Worm (Caenorhabditis elegans) whole organism, late embryonic: ENCODE measurements around the gene serp-1.1.
A peak's percentile ranks its signal among the peaks of the same experiment; 100 is the strongest.

Experiments used
- C38D4.7 ChIP-seq: fragments of 200-800 bp; sonication (Bioruptor generic); optimal IDR thresholded peaks from 2 replicates; lab custom pipeline; 2018; ENCODE audit warnings: mild to moderate bottlenecking, missing genetic modification characterization, moderate library complexity, missing compliant biosample characterization
- F13H6.1 ChIP-seq: sonication (generic microtip); optimal IDR thresholded peaks from 2 replicates; lab custom pipeline; 2016; ENCODE audit warnings: missing genetic modification characterization, missing compliant biosample characterization
- T23F11.4 ChIP-seq: fragments of 200-800 bp; sonication (Bioruptor generic); optimal IDR thresholded peaks from 2 replicates; lab custom pipeline; 2018; ENCODE audit warnings: mild to moderate bottlenecking, missing genetic modification characterization, missing compliant biosample characterization
- ahr-1 ChIP-seq: sonication (generic microtip); optimal IDR thresholded peaks from 2 replicates; lab custom pipeline; 2016; ENCODE audit warnings: missing genetic modification characterization, missing compliant biosample characterization
- ama-1 ChIP-seq: fragments of 150-350 bp; optimal IDR thresholded peaks from 2 replicates; lab custom pipeline; 2014
- ceh-18 ChIP-seq: sonication (generic microtip); optimal IDR thresholded peaks from 2 replicates; lab custom pipeline; 2016; ENCODE audit warnings: missing genetic modification characterization, missing compliant biosample characterization
- ceh-2 ChIP-seq: sonication (generic microtip); optimal IDR thresholded peaks from 2 replicates; lab custom pipeline; 2016; ENCODE audit warnings: missing genotype, missing genetic modification characterization, missing compliant biosample characterization
- ceh-30 ChIP-seq: fragments of 150-350 bp; optimal IDR thresholded peaks from 2 replicates; lab custom pipeline; 2014; ENCODE audit warnings: missing biosample characterization, missing genetic modification characterization
- ceh-34 ChIP-seq: sonication (generic microtip); optimal IDR thresholded peaks from 2 replicates; lab custom pipeline; 2016; ENCODE audit warnings: mild to moderate bottlenecking, missing genetic modification characterization, missing compliant biosample characterization
- ceh-6 ChIP-seq: fragments of 200-800 bp; sonication (Bioruptor generic); optimal IDR thresholded peaks from 2 replicates; lab custom pipeline; 2018; ENCODE audit warnings: mild to moderate bottlenecking, missing genetic modification characterization, missing compliant biosample characterization
- ceh-9 ChIP-seq: sonication (generic microtip); optimal IDR thresholded peaks from 2 replicates; lab custom pipeline; 2016; ENCODE audit warnings: mild to moderate bottlenecking, missing genetic modification characterization, inconsistent platforms, missing compliant biosample characterization
- dve-1 ChIP-seq: sonication (generic microtip); optimal IDR thresholded peaks from 2 replicates; lab custom pipeline; 2017; ENCODE audit warnings: antibody characterized with exemption, mild to moderate bottlenecking, missing genetic modification characterization, missing compliant biosample characterization
- elt-2 ChIP-seq: sonication (generic microtip); optimal IDR thresholded peaks from 2 replicates; lab custom pipeline; 2016; ENCODE audit warnings: missing genetic modification reagents, missing genetic modification characterization, missing compliant biosample characterization
- elt-4 ChIP-seq: sonication (generic microtip); optimal IDR thresholded peaks from 2 replicates; lab custom pipeline; 2016; ENCODE audit warnings: missing genetic modification characterization, missing compliant biosample characterization
- ets-4 ChIP-seq: sonication (generic microtip); optimal IDR thresholded peaks from 2 replicates; lab custom pipeline; 2016; ENCODE audit warnings: missing genetic modification characterization, missing compliant biosample characterization
- fax-1 ChIP-seq: sonication (generic microtip); optimal IDR thresholded peaks from 2 replicates; lab custom pipeline; 2016; ENCODE audit warnings: missing genotype, missing genetic modification characterization, missing compliant biosample characterization
- fkh-6 ChIP-seq: sonication (generic microtip); optimal IDR thresholded peaks from 2 replicates; lab custom pipeline; 2016; ENCODE audit warnings: missing genetic modification characterization, missing compliant biosample characterization
- gmeb-2 ChIP-seq: sonication (generic microtip); optimal IDR thresholded peaks from 2 replicates; lab custom pipeline; 2016; ENCODE audit warnings: missing genetic modification characterization, inconsistent platforms, missing compliant biosample characterization
- hlh-13 ChIP-seq: fragments of 200-800 bp; sonication (Bioruptor generic); optimal IDR thresholded peaks from 2 replicates; lab custom pipeline; 2018; ENCODE audit warnings: mild to moderate bottlenecking, missing genetic modification characterization, missing compliant biosample characterization
- hlh-30 ChIP-seq: sonication (generic microtip); optimal IDR thresholded peaks from 2 replicates; lab custom pipeline; 2017; ENCODE audit warnings: antibody characterized with exemption, missing genetic modification characterization, missing compliant biosample characterization; ENCODE audit not compliant: insufficient read depth
- hlh-8 ChIP-seq: sonication (generic microtip); optimal IDR thresholded peaks from 2 replicates; lab custom pipeline; 2016; ENCODE audit warnings: missing genotype, missing genetic modification characterization, missing compliant biosample characterization
- lim-6 ChIP-seq: sonication (generic microtip); optimal IDR thresholded peaks from 2 replicates; lab custom pipeline; 2016; ENCODE audit warnings: missing genetic modification characterization, missing compliant biosample characterization
- lin-11 ChIP-seq: fragments of 200-800 bp; sonication (Bioruptor generic); optimal IDR thresholded peaks from 2 replicates; lab custom pipeline; 2018; ENCODE audit warnings: mild to moderate bottlenecking, missing genetic modification characterization, missing compliant biosample characterization
- mec-3 ChIP-seq: sonication (generic microtip); optimal IDR thresholded peaks from 2 replicates; lab custom pipeline; 2016; ENCODE audit warnings: borderline replicate concordance, missing genetic modification characterization, missing compliant biosample characterization
- npax-4 ChIP-seq: sonication (generic microtip); optimal IDR thresholded peaks from 2 replicates; lab custom pipeline; 2016; ENCODE audit warnings: missing genetic modification characterization, missing compliant biosample characterization
- odd-2 ChIP-seq: sonication (generic microtip); optimal IDR thresholded peaks from 2 replicates; lab custom pipeline; 2017; ENCODE audit warnings: antibody characterized with exemption, mild to moderate bottlenecking, missing genetic modification characterization, missing compliant biosample characterization
- pag-3 ChIP-seq: sonication (generic microtip); optimal IDR thresholded peaks from 2 replicates; lab custom pipeline; 2016; ENCODE audit warnings: missing compliant biosample characterization, missing genetic modification characterization, borderline replicate concordance
- pat-9 ChIP-seq: fragments of 200-800 bp; sonication (Bioruptor generic); optimal IDR thresholded peaks from 2 replicates; lab custom pipeline; 2018; ENCODE audit warnings: mild to moderate bottlenecking, missing genetic modification characterization, moderate library complexity, missing compliant biosample characterization
- pax-1 ChIP-seq: fragments of 150-350 bp; optimal IDR thresholded peaks from 2 replicates; lab custom pipeline; 2014; ENCODE audit warnings: missing biosample characterization, missing genetic modification characterization
- pha-4 ChIP-seq: fragments of 150-350 bp; optimal IDR thresholded peaks from 2 replicates; lab custom pipeline; 2018; ENCODE audit warnings: missing biosample characterization, missing genetic modification reagents, missing genetic modification characterization
- ref-2 ChIP-seq: sonication (generic microtip); optimal IDR thresholded peaks from 2 replicates; lab custom pipeline; 2016; ENCODE audit warnings: missing genetic modification characterization, missing compliant biosample characterization
- rnt-1 ChIP-seq: sonication (generic microtip); optimal IDR thresholded peaks from 2 replicates; lab custom pipeline; 2016; ENCODE audit warnings: missing genetic modification characterization, missing compliant biosample characterization
- sox-4 ChIP-seq: sonication (generic microtip); optimal IDR thresholded peaks from 2 replicates; lab custom pipeline; 2017; ENCODE audit warnings: mild to moderate bottlenecking, missing genetic modification characterization, inconsistent platforms, missing compliant biosample characterization
- tbx-7 ChIP-seq: sonication (generic microtip); optimal IDR thresholded peaks from 2 replicates; lab custom pipeline; 2016; ENCODE audit warnings: missing genotype, missing genetic modification characterization, missing compliant biosample characterization
- unc-3 ChIP-seq, 2 experiments: fragments of 200-800 bp in 1 of 2; sonication (Bioruptor generic) in 1 of 2; sonication (generic microtip) in 1 of 2; conservative IDR thresholded peaks in 1 of 2; optimal IDR thresholded peaks in 1 of 2; 2 replicates each; pipeline versions ENCODE4 v1.3.6 to Lab custom; 2016 to 2022; ENCODE audit warnings: missing compliant biosample characterization in 2 of 2, missing genetic modification characterization in 2 of 2, missing genetic modification reagents in 1 of 2
- unc-42 ChIP-seq: sonication (generic microtip); optimal IDR thresholded peaks from 2 replicates; lab custom pipeline; 2016; ENCODE audit warnings: missing genotype, missing genetic modification characterization, missing compliant biosample characterization
- unc-55 ChIP-seq: sonication (generic microtip); optimal IDR thresholded peaks from 2 replicates; lab custom pipeline; 2017; ENCODE audit warnings: missing biosample characterization, missing genetic modification reagents, missing genetic modification characterization
- unc-86 ChIP-seq: sonication (generic microtip); optimal IDR thresholded peaks from 2 replicates; lab custom pipeline; 2016; ENCODE audit warnings: missing genetic modification characterization, missing compliant biosample characterization
- zip-5 ChIP-seq: sonication (generic microtip); optimal IDR thresholded peaks from 2 replicates; lab custom pipeline; 2016; ENCODE audit warnings: missing genetic modification characterization, missing compliant biosample characterization

Gene serp-1.1

ce11 chrX:15831537-15831936, 9.8 kb upstream of the serp-1.1 start:
- no peak for TF ChIP-seq pat-9 (tag; lab: Kevin White, UChicago)
- TF ChIP-seq sox-4 = no peak
- no peak for TF ChIP-seq hlh-30 (tag; lab: Kevin White, UChicago)
- TF ChIP-seq pag-3 (tag; lab: Kevin White, UChicago) = no peak
- no peak for TF ChIP-seq ceh-18 (tag; lab: Kevin White, UChicago)
- no peak for TF ChIP-seq tbx-7 (tag; lab: Kevin White, UChicago)
- no peak for TF ChIP-seq fax-1 (tag; lab: Kevin White, UChicago)
- TF ChIP-seq ceh-34 (tag; lab: Kevin White, UChicago) = no peak
- no peak for TF ChIP-seq odd-2 (tag; lab: Kevin White, UChicago)
- no peak for TF ChIP-seq ceh-6 (GFP tag; lab: Kevin White, UChicago)
- TF ChIP-seq hlh-13 (GFP tag; lab: Kevin White, UChicago) = no peak
- no peak for TF ChIP-seq zip-5 (tag; lab: Kevin White, UChicago)
- no peak for TF ChIP-seq ama-1 (lab: Kevin White, UChicago)
- TF ChIP-seq, all 69 proteins: peak for 0

- TF ChIP-seq unc-55 (no peak), elt-2 (peak; percentile 41)
These were observed 2.9 kb upstream of the serp-1.1 start, which contains the start of gene acox-1.6 for ce11 chrX:15838496-15838948. acox-1.6 (minus strand) TSS chrX:15838546.

ce11 chrX:15842492-15842891, 1.1 kb downstream of the serp-1.1 start:
- TF ChIP-seq unc-3 (GFP tag; conservative IDR thresholded peaks at IDR 0.05; lab: Robert Waterston, UW) (no peak), unc-3 (tag; optimal IDR thresholded peaks at IDR 0.05; lab: Kevin White, UChicago) (no peak), C38D4.7 (GFP tag; lab: Kevin White, UChicago) (no peak), pax-1 (no peak), ama-1 (lab: Kevin White, UChicago) (no peak), fkh-6 (no peak), ceh-9 (tag; lab: Kevin White, UChicago) (no peak), zip-5 (tag; lab: Kevin White, UChicago) (no peak), ceh-18 (tag; lab: Kevin White, UChicago) (no peak), ceh-30 (tag; lab: Kevin White, UChicago) (no peak), T23F11.4 (GFP tag; lab: Kevin White, UChicago) (no peak), rnt-1 (tag; lab: Kevin White, UChicago) (no peak), ahr-1 (tag; lab: Kevin White, UChicago) (no peak), ref-2 (tag; lab: Kevin White, UChicago) (no peak)

ce11 chrX:15844330-15844729, 3.0 kb downstream of the serp-1.1 start:
- no peak for TF ChIP-seq lim-6
- TF ChIP-seq ceh-18 (tag; lab: Kevin White, UChicago) = no peak
- no peak for TF ChIP-seq F13H6.1 (tag; lab: Kevin White, UChicago)
- no peak for TF ChIP-seq C38D4.7 (GFP tag; lab: Kevin White, UChicago)
- TF ChIP-seq elt-4 (tag; lab: Kevin White, UChicago) = no peak
- no peak for TF ChIP-seq lin-11 (tag; lab: Kevin White, UChicago)
- no peak for TF ChIP-seq mec-3 (tag; lab: Kevin White, UChicago)
- no peak for TF ChIP-seq pha-4 (tag; lab: Kevin White, UChicago)
- TF ChIP-seq gmeb-2 (tag; lab: Kevin White, UChicago) = no peak
- TF ChIP-seq ahr-1 (tag; lab: Kevin White, UChicago) = no peak
- TF ChIP-seq ets-4 (tag; lab: Kevin White, UChicago) = no peak
- TF ChIP-seq ceh-2 (tag; lab: Kevin White, UChicago) = no peak
- no peak for TF ChIP-seq unc-86 (tag; lab: Kevin White, UChicago)
- no peak for TF ChIP-seq unc-42 (tag; lab: Kevin White, UChicago)
- no peak for TF ChIP-seq hlh-8 (tag; lab: Kevin White, UChicago)
- no peak for TF ChIP-seq dve-1 (tag; lab: Kevin White, UChicago)
- TF ChIP-seq npax-4 (tag; lab: Kevin White, UChicago) = no peak
